Worm (Caenorhabditis elegans) whole organism, mixed stage, embryonic: ENCODE results near the gene cpna-4.
"Not testable (repeated sequence)": the region's sequence is repeated elsewhere in the genome, so short reads cannot be mapped to it uniquely, and the experiment has no call there.

Experiments
- M03D4.4 ChIP-seq: sonication (generic microtip); optimal IDR thresholded peaks from 2 replicates; lab custom pipeline; 2017; ENCODE audit warnings: mild to moderate bottlenecking, missing genetic modification characterization, missing compliant biosample characterization
- bed-3 ChIP-seq: fragments of 200-800 bp; sonication (Bioruptor generic); optimal IDR thresholded peaks from 3 replicates; lab custom pipeline; 2018; ENCODE audit warnings: mild to moderate bottlenecking, missing genetic modification characterization, moderate library complexity, missing compliant biosample characterization
- blmp-1 ChIP-seq: fragments of 150-350 bp; optimal IDR thresholded peaks from 2 replicates; lab custom pipeline; 2014; ENCODE audit warnings: missing biosample characterization, missing genetic modification characterization
- ceh-83 ChIP-seq: fragments of 200-800 bp; sonication (Bioruptor generic); optimal IDR thresholded peaks from 2 replicates; lab custom pipeline; 2018; ENCODE audit warnings: mild to moderate bottlenecking, missing genetic modification characterization, missing compliant biosample characterization
- ces-1 ChIP-seq: fragments of 150-350 bp; optimal IDR thresholded peaks from 2 replicates; lab custom pipeline; 2014; ENCODE audit warnings: missing biosample characterization, missing genetic modification reagents, missing genetic modification characterization
- elt-1 ChIP-seq: sonication (generic microtip); optimal IDR thresholded peaks from 2 replicates; lab custom pipeline; 2017; ENCODE audit warnings: missing genetic modification characterization, mild to moderate bottlenecking, missing compliant biosample characterization, antibody characterized with exemption, moderate library complexity, borderline replicate concordance; ENCODE audit not compliant: insufficient read depth
- lin-13 ChIP-seq: fragments of 150-350 bp; optimal IDR thresholded peaks from 2 replicates; lab custom pipeline; 2014; ENCODE audit warnings: missing biosample characterization, missing genetic modification characterization
- nhr-237 ChIP-seq: fragments of 150-350 bp; optimal IDR thresholded peaks from 2 replicates; lab custom pipeline; 2014; ENCODE audit warnings: missing biosample characterization, missing genetic modification characterization
- nhr-28 ChIP-seq: fragments of 150-350 bp; optimal IDR thresholded peaks from 2 replicates; lab custom pipeline; 2014; ENCODE audit warnings: missing biosample characterization, missing genetic modification characterization
- nhr-76 ChIP-seq: sonication (generic microtip); optimal IDR thresholded peaks from 2 replicates; lab custom pipeline; 2017; ENCODE audit warnings: missing biosample characterization, missing genetic modification characterization
- sptf-1 ChIP-seq: sonication (generic microtip); optimal IDR thresholded peaks from 2 replicates; lab custom pipeline; 2017; ENCODE audit warnings: mild to moderate bottlenecking, missing genetic modification characterization, moderate library complexity, missing compliant biosample characterization
- unc-62 ChIP-seq: fragments of 150-350 bp; optimal IDR thresholded peaks from 2 replicates; lab custom pipeline; 2014; ENCODE audit warnings: missing biosample characterization, missing genetic modification reagents, missing genetic modification characterization
- ztf-11 ChIP-seq: fragments of 150-350 bp; optimal IDR thresholded peaks from 2 replicates; lab custom pipeline; 2014; ENCODE audit warnings: missing biosample characterization, missing genetic modification characterization

DNA sequence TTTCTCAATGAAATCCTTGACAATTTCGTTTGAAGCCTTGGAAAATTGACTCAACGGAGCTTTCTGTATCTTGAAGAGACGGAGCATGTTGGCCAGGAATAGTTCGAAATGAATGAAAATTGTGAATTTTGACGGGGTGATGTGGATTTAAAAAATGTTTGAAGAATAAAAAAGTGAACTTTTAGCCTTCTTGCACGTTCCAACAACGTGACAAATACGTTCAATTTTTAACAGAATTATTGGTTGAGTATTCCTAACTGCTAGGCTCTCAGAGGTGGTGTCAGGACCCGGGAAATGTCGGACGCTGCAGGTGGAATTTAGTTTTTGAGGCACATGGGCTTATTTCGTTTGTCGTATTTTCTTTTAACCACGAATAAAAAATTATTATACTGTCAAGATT is 49.8 kb upstream of the cpna-4 start, which contains the start of gene Y73F8A.12:
- TF ChIP-seq elt-1 (tag; lab: Kevin White, UChicago); nhr-76; unc-62; lin-13 (tag; lab: Kevin White, UChicago); blmp-1 (tag; lab: Kevin White, UChicago); ces-1 (GFP tag; lab: Kevin White, UChicago); M03D4.4; sptf-1 (tag; lab: Kevin White, UChicago); ztf-11; nhr-237; bed-3; nhr-28; ceh-83: not testable (repeated sequence)
